Worm (Caenorhabditis elegans): Measurements from ENCODE around the gene Y75B8A.10.

Gene Y75B8A.10

DNA sequence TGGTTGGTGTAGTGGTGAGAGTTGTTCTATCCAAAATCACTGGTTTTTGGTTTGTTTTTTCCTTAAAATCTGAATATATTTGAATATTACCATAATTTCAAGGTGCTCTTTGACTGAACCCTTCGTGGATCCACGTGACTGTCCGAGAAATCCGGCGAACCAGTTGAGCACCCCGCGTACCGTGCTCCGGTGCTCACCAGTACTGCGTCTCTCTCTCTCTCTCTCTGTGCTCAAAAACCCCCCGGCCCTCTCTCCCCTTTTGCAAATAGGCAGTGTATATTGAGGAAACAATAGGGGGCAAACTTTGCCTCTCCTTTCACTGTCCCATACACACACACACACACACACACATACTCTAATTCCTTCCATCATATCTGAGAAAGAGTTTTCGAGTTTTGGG lies 32.9 kb downstream of the Y75B8A.10 start:
- TF ChIP-seq unc-62 (GFP tag; optimal IDR thresholded peaks at IDR 0.05), result no peak

DNA sequence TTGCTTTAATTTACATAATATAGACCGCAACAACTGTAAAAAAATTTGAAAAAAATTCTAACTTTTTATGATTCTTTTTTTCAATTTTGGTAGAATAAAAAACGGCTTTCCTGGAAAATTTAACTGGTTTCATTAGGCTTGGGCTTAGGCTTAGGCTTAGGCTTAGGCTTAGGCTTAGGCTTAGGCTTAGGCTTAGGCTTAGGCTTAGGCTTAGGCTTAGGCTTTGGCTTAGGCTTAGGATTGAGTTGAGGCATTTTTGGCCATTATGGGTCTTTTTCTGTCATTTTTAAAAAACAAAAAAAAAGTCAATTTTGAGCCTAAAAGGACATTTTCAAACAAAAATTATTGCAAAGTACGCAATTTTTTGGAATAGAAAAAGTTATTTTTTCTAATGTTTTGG lies 39.0 kb downstream of the Y75B8A.10 start:
- TF ChIP-seq unc-62 (GFP tag; optimal IDR thresholded peaks at IDR 0.05), result no peak

DNA sequence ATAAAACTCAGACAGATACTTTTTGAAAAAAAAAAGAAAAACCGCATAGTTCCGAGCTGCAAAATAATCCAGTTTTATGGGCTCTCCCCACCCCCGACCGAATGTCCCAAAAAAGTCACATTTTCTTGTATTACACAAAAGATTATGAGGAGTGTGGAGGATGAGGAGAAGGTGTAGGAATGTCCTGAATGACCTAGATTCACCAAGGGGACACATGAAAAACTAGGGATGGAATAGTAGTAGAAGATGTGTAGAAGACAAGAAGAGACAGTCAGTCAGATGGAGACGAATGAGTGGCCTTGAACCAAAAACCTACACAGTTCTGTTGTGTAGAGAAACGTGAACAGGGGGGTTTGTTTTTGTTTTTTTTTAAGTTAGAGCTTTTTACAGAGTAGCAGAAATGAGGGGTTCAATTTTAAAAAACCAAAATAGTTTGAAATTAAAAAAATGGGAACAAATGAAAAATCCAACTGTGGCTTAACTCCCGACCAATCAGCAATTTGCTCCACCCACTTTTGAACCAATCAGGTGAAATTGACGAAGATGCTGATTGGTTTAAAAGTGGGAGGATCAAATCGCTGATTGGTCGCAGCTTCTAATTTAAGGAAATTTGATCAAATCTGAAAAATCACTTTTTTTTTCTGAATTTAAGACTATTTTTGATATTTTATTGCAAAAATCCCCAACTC lies 40.3 kb downstream of the Y75B8A.10 start:
- TF ChIP-seq unc-62 (GFP tag; optimal IDR thresholded peaks at IDR 0.05), result no peak

- no peak for TF ChIP-seq unc-62 (GFP tag; optimal IDR thresholded peaks at IDR 0.05)
Measured at ce11 chrIII:12139471-12139870, 43.3 kb downstream of the Y75B8A.10 start.

DNA sequence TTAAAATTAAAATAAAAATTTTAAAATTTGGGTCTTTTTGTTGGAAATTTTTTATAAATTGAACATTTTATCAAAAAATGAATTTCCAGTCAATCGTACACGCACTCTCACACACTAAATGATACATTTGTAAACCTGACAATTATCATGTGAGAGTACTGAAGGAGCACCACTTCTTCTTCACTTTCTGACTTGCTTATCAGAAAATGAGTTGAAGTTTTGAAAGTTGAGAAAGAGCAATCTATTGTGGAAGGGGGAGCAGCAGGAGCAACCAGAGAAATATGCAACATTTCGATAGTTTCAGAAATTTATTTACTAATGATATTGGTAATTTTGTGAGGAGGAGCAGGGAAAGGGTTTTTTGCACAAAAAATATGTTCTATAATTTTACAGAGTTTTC lies 44.6 kb downstream of the Y75B8A.10 start:
- TF ChIP-seq unc-62 (GFP tag; optimal IDR thresholded peaks at IDR 0.05), result no peak

- TF ChIP-seq unc-62 (GFP tag; optimal IDR thresholded peaks at IDR 0.05), result no peak
Measured at ce11 chrIII:12137515-12137914, 45.3 kb downstream of the Y75B8A.10 start.

ce11 chrIII:12137095-12137494 lies 45.7 kb downstream of the Y75B8A.10 start:
- no peak for TF ChIP-seq unc-62 (GFP tag; optimal IDR thresholded peaks at IDR 0.05)

DNA sequence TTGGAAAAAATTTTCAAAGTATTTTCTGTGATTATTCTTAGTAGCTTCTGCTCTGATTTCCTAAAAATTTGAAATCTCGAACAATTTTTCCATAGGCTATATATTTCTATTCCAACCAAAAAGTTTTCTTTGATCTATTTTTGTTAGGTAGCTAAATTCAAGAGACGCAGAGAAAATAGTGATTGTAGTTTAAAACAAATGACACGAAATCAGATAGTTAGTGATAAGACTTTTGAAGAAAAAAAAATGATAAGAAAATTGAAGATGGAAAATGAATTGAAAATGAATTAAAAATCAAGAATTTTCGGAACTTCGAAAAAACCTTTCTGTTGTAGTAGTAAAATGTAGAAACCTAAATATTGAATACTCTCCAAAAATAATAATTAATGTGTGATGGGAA lies 47.2 kb downstream of the Y75B8A.10 start:
- TF ChIP-seq unc-62 (GFP tag; optimal IDR thresholded peaks at IDR 0.05), result no peak

ce11 chrIII:12133121-12133520 lies 49.7 kb downstream of the Y75B8A.10 start:
- no peak for TF ChIP-seq unc-62 (GFP tag; optimal IDR thresholded peaks at IDR 0.05)

DNA sequence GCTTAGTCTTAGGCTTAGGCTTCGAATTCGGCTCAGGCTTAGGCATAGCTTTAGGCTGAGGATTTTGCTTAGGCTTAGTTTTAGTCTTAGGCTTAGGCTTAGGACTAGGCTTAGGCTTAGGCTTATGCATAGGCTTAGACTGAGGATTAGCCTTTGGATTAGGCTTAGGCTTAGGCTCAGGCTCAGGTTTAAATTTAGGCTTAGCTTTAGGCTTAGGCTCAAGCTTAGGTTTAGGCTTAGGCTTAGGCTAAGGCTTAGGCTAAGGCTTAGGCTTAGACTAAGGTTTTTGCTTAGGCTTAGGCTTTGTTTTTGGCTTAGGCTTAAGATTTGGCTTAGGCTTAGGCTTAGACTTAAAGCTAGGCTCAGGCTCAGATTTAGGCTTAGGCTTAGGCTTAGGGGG lies 51.1 kb downstream of the Y75B8A.10 start:
- no peak for TF ChIP-seq unc-62 (GFP tag; optimal IDR thresholded peaks at IDR 0.05)
